Worm (Caenorhabditis elegans) whole organism, young adult: ENCODE results near the gene twk-24.
A peak's percentile ranks its signal among the peaks of the same experiment; 100 is the strongest.

Experiments used
- C17E4.6 ChIP-seq: fragments of 200-800 bp; sonication (Bioruptor generic); IDR thresholded peaks from 2 replicates; pipeline ENCODE4 v1.3.6; 2022; ENCODE audit warnings: missing genetic modification reagents, missing genetic modification characterization, missing compliant biosample characterization
- F39B2.1 ChIP-seq: fragments of 200-800 bp; sonication (Bioruptor generic); IDR thresholded peaks from 2 replicates; pipeline ENCODE4 v1.3.6; 2022; ENCODE audit warnings: missing genetic modification reagents, missing genetic modification characterization, missing compliant biosample characterization
- F49E8.2 ChIP-seq: sonication (generic microtip); optimal IDR thresholded peaks from 3 replicates; lab custom pipeline; 2017; ENCODE audit warnings: missing genetic modification characterization, mild to moderate bottlenecking, missing compliant biosample characterization, antibody characterized with exemption, moderate library complexity; ENCODE audit not compliant: insufficient read depth
- F55B11.4 ChIP-seq: sonication (generic microtip); optimal IDR thresholded peaks from 2 replicates; lab custom pipeline; 2016; ENCODE audit warnings: missing compliant biosample characterization, missing genetic modification characterization, borderline replicate concordance; ENCODE audit not compliant: insufficient read depth
- F57A8.1 ChIP-seq: fragments of 200-800 bp; sonication (Bioruptor generic); optimal IDR thresholded peaks from 2 replicates; lab custom pipeline; 2018; ENCODE audit warnings: mild to moderate bottlenecking, missing genetic modification characterization, moderate library complexity, missing compliant biosample characterization
- Y53F4B.3 ChIP-seq: fragments of 200-800 bp; sonication (Bioruptor generic); IDR thresholded peaks from 2 replicates; pipeline ENCODE4 v1.3.6; 2022; ENCODE audit warnings: missing genetic modification reagents, missing genetic modification characterization, missing compliant biosample characterization
- Y56A3A.18 ChIP-seq: fragments of 200-800 bp; sonication (Bioruptor generic); IDR thresholded peaks from 2 replicates; pipeline ENCODE4 v1.3.6; 2022; ENCODE audit warnings: missing genetic modification reagents, missing genetic modification characterization, missing compliant biosample characterization
- Y95B8A.8 ChIP-seq: fragments of 200-800 bp; sonication (Bioruptor generic); IDR thresholded peaks from 2 replicates; pipeline ENCODE4 v1.3.6; 2022; ENCODE audit warnings: missing genetic modification reagents, missing genetic modification characterization, missing compliant biosample characterization
- ZK185.1 ChIP-seq: sonication (generic microtip); optimal IDR thresholded peaks from 2 replicates; lab custom pipeline; 2016; ENCODE audit warnings: mild to moderate bottlenecking, missing genetic modification characterization, missing compliant biosample characterization; ENCODE audit not compliant: poor library complexity, severe bottlenecking
- aptf-2 ChIP-seq: fragments of 200-800 bp; sonication (Bioruptor generic); conservative IDR thresholded peaks from 2 replicates; pipeline ENCODE4 v1.3.6; 2022; ENCODE audit warnings: missing genetic modification reagents, missing genetic modification characterization, missing compliant biosample characterization
- attf-5 ChIP-seq: fragments of 200-800 bp; sonication (Bioruptor generic); optimal IDR thresholded peaks from 2 replicates; lab custom pipeline; 2018; ENCODE audit warnings: mild to moderate bottlenecking, missing genetic modification characterization, missing compliant biosample characterization
- ccch-3 ChIP-seq: fragments of 200-800 bp; sonication (Bioruptor generic); optimal IDR thresholded peaks from 2 replicates; lab custom pipeline; 2018; ENCODE audit warnings: mild to moderate bottlenecking, missing genetic modification characterization, missing compliant biosample characterization
- cebp-1 ChIP-seq, 2 experiments: fragments of 200-800 bp in 1 of 2; sonication (Bioruptor generic) in 1 of 2; sonication (generic microtip) in 1 of 2; IDR thresholded peaks in 1 of 2; optimal IDR thresholded peaks in 1 of 2; 2 replicates each; pipeline versions ENCODE4 v1.3.6 to Lab custom; 2017 to 2022; ENCODE audit warnings: missing compliant biosample characterization in 2 of 2, missing genetic modification characterization in 2 of 2, mild to moderate bottlenecking in 1 of 2, missing genetic modification reagents in 1 of 2, moderate library complexity in 1 of 2
- ceh-27 ChIP-seq: fragments of 200-800 bp; sonication (Bioruptor generic); optimal IDR thresholded peaks from 2 replicates; lab custom pipeline; 2018; ENCODE audit warnings: mild to moderate bottlenecking, missing genetic modification characterization, moderate library complexity, missing compliant biosample characterization
- die-1 ChIP-seq: sonication (generic microtip); optimal IDR thresholded peaks from 2 replicates; lab custom pipeline; 2016; ENCODE audit warnings: missing genotype, mild to moderate bottlenecking, missing genetic modification characterization, missing compliant biosample characterization
- dox-1 ChIP-seq: fragments of 200-800 bp; sonication (Bioruptor generic); IDR thresholded peaks from 2 replicates; pipeline ENCODE4 v1.3.6; 2022; ENCODE audit warnings: missing genetic modification reagents, missing genetic modification characterization, missing compliant biosample characterization
- egrh-3 ChIP-seq: fragments of 200-800 bp; sonication (Bioruptor generic); IDR thresholded peaks from 2 replicates; pipeline ENCODE4 v1.3.6; 2022; ENCODE audit warnings: missing genetic modification reagents, missing genetic modification characterization, missing compliant biosample characterization
- ets-4 ChIP-seq: fragments of 200-800 bp; sonication (Bioruptor generic); optimal IDR thresholded peaks from 2 replicates; lab custom pipeline; 2018; ENCODE audit warnings: mild to moderate bottlenecking, missing genetic modification characterization, missing compliant biosample characterization
- gei-17 ChIP-seq: fragments of 200-800 bp; sonication (Bioruptor generic); optimal IDR thresholded peaks from 2 replicates; lab custom pipeline; 2018; ENCODE audit warnings: mild to moderate bottlenecking, missing genetic modification characterization, missing compliant biosample characterization
- hlh-12 ChIP-seq: sonication (generic microtip); optimal IDR thresholded peaks from 2 replicates; lab custom pipeline; 2016; ENCODE audit warnings: missing genetic modification characterization, missing compliant biosample characterization
- hmg-1.2 ChIP-seq: fragments of 200-800 bp; sonication (Bioruptor generic); IDR thresholded peaks from 2 replicates; pipeline ENCODE4 v1.3.6; 2022; ENCODE audit warnings: missing genetic modification reagents, missing genetic modification characterization, missing compliant biosample characterization
- let-607 ChIP-seq, 2 experiments: fragments of 200-800 bp in 1 of 2; sonication (Bioruptor generic) in 1 of 2; sonication (generic microtip) in 1 of 2; optimal IDR thresholded peaks; 2 replicates each; lab custom pipeline; 2016 to 2018; ENCODE audit warnings: mild to moderate bottlenecking in 2 of 2, missing compliant biosample characterization in 2 of 2, missing genetic modification characterization in 2 of 2, moderate library complexity in 2 of 2, missing genotype in 1 of 2
- lin-35 ChIP-seq, 3 experiments: fragments of 150-350 bp in 2 of 3; sonication (generic microtip) in 1 of 3; optimal IDR thresholded peaks; 2 replicates each; lab custom pipeline; 2014 to 2018; ENCODE audit warnings: missing biosample characterization in 3 of 3, missing genetic modification characterization in 3 of 3, missing genetic modification reagents in 3 of 3
- lin-40 ChIP-seq: sonication (generic microtip); optimal IDR thresholded peaks from 2 replicates; lab custom pipeline; 2016; ENCODE audit warnings: missing genetic modification characterization, mild to moderate bottlenecking, missing compliant biosample characterization, missing genotype, missing genetic modification reagents
- lin-54 ChIP-seq: fragments of 200-800 bp; sonication (Bioruptor generic); optimal IDR thresholded peaks from 2 replicates; lab custom pipeline; 2018; ENCODE audit warnings: mild to moderate bottlenecking, missing genetic modification characterization, missing compliant biosample characterization
- lir-1 ChIP-seq: fragments of 200-800 bp; sonication (Bioruptor generic); conservative IDR thresholded peaks from 2 replicates; pipeline ENCODE4 v1.3.6; 2022; ENCODE audit warnings: missing genetic modification reagents, missing genetic modification characterization, missing compliant biosample characterization
- madf-3 ChIP-seq: fragments of 200-800 bp; sonication (Bioruptor generic); IDR thresholded peaks from 2 replicates; pipeline ENCODE4 v1.3.6; 2022; ENCODE audit warnings: missing genetic modification reagents, missing genetic modification characterization, missing compliant biosample characterization
- mel-28 ChIP-seq: sonication (generic microtip); optimal IDR thresholded peaks from 2 replicates; lab custom pipeline; 2016; ENCODE audit warnings: borderline replicate concordance, mild to moderate bottlenecking, missing genetic modification characterization, missing compliant biosample characterization
- mes-4 ChIP-seq: sonication (generic microtip); optimal IDR thresholded peaks from 2 replicates; lab custom pipeline; 2016; ENCODE audit warnings: missing genotype, missing genetic modification characterization, missing compliant biosample characterization
- nhr-120 ChIP-seq: fragments of 200-800 bp; sonication (Bioruptor generic); IDR thresholded peaks from 2 replicates; pipeline ENCODE4 v1.3.6; 2022; ENCODE audit warnings: missing genetic modification characterization, missing compliant biosample characterization
- nhr-179 ChIP-seq: sonication (generic microtip); optimal IDR thresholded peaks from 2 replicates; lab custom pipeline; 2016; ENCODE audit warnings: mild to moderate bottlenecking, missing genetic modification characterization, missing compliant biosample characterization
- nhr-80 ChIP-seq: sonication (generic microtip); optimal IDR thresholded peaks from 2 replicates; lab custom pipeline; 2016; ENCODE audit warnings: missing genetic modification characterization, missing compliant biosample characterization
- pbrm-1 ChIP-seq: fragments of 200-800 bp; sonication (Bioruptor generic); IDR thresholded peaks from 2 replicates; pipeline ENCODE4 v1.3.6; 2022; ENCODE audit warnings: missing genetic modification reagents, missing genetic modification characterization, missing compliant biosample characterization
- rcor-1 ChIP-seq: fragments of 200-800 bp; sonication (Bioruptor generic); IDR thresholded peaks from 2 replicates; pipeline ENCODE4 v1.3.6; 2022; ENCODE audit warnings: missing genetic modification reagents, missing genetic modification characterization, missing compliant biosample characterization
- repo-1 ChIP-seq: sonication (generic microtip); optimal IDR thresholded peaks from 2 replicates; lab custom pipeline; 2017; ENCODE audit warnings: mild to moderate bottlenecking, missing genetic modification characterization, missing compliant biosample characterization
- rpc-1 ChIP-seq, 2 experiments: fragments of 150-350 bp in 1 of 2; sonication (generic microtip) in 1 of 2; optimal IDR thresholded peaks; 2 replicates each; lab custom pipeline; 2014 to 2018; ENCODE audit warnings: missing biosample characterization in 1 of 2, missing genetic modification characterization in 1 of 2, missing genetic modification reagents in 1 of 2, missing genotype in 1 of 2
- sea-2 ChIP-seq: fragments of 200-800 bp; sonication (Bioruptor generic); IDR thresholded peaks from 2 replicates; pipeline ENCODE4 v1.3.6; 2022; ENCODE audit warnings: missing genetic modification characterization, missing compliant biosample characterization
- snpc-4 ChIP-seq, 5 experiments: fragments of 150-350 bp in 1 of 5; sonication (generic microtip) in 4 of 5; optimal IDR thresholded peaks; 2 replicates each; lab custom pipeline; 2014 to 2018; ENCODE audit warnings: missing genetic modification characterization in 5 of 5, missing biosample characterization in 3 of 5, antibody characterized with exemption in 2 of 5, mild to moderate bottlenecking in 2 of 5, missing compliant biosample characterization in 2 of 5, missing genotype in 2 of 5, moderate library complexity in 2 of 5, missing genetic modification reagents in 1 of 5
- somi-1 ChIP-seq: fragments of 200-800 bp; sonication (Bioruptor generic); optimal IDR thresholded peaks from 2 replicates; lab custom pipeline; 2018; ENCODE audit warnings: mild to moderate bottlenecking, missing genetic modification characterization, missing compliant biosample characterization
- tbp1 ChIP-seq: fragments of 200-800 bp; sonication (Bioruptor generic); optimal IDR thresholded peaks from 2 replicates; lab custom pipeline; 2018; ENCODE audit warnings: mild to moderate bottlenecking, missing genetic modification characterization, missing compliant biosample characterization
- unc-62 ChIP-seq: fragments of 150-350 bp; optimal IDR thresholded peaks from 2 replicates; lab custom pipeline; 2014; ENCODE audit warnings: missing biosample characterization, missing genetic modification reagents, missing genetic modification characterization
- ztf-18 ChIP-seq: sonication (generic microtip); optimal IDR thresholded peaks from 2 replicates; lab custom pipeline; 2016; ENCODE audit warnings: missing genotype, mild to moderate bottlenecking, missing genetic modification characterization, missing compliant biosample characterization

The twk-24 gene

ce11 chrV:12300780-12301460 is 31.8 kb upstream of the twk-24 start:
- TF ChIP-seq F57A8.1 (GFP tag; lab: Kevin White, UChicago) (no peak), pbrm-1 (GFP tag; lab: Robert Waterston, UW) (0 out of 2 replicates have a peak, but pooled peaks have one; percentile 20), tbp1 (GFP tag; lab: Kevin White, UChicago) (no peak), somi-1 (GFP tag; lab: Kevin White, UChicago) (peak; percentile 12), rcor-1 (GFP tag; lab: Robert Waterston, UW) (no peak)
- TF ChIP-seq, all 124 proteins: peak for 2

- no peak for TF ChIP-seq cebp-1 (GFP tag; IDR thresholded peaks at IDR 0.05; lab: Robert Waterston, UW)
- peak; percentile 56 for TF ChIP-seq cebp-1 (tag; optimal IDR thresholded peaks at IDR 0.05; lab: Kevin White, UChicago)
- TF ChIP-seq pbrm-1 (GFP tag; lab: Robert Waterston, UW), result no peak
- TF ChIP-seq attf-5 (GFP tag; lab: Kevin White, UChicago), result peak; percentile 48
- TF ChIP-seq F55B11.4 (tag; lab: Kevin White, UChicago), result no peak
- TF ChIP-seq F49E8.2, result no peak
- TF ChIP-seq ccch-3 (GFP tag; lab: Kevin White, UChicago), result no peak
- TF ChIP-seq gei-17 (GFP tag; lab: Kevin White, UChicago), result no peak
- no peak for TF ChIP-seq nhr-120 (GFP tag; lab: Robert Waterston, UW)
- TF ChIP-seq snpc-4 (GFP tag; optimal IDR thresholded peaks at IDR 0.05; lab: Kevin White, UChicago), result no peak
- TF ChIP-seq snpc-4 (tag; optimal IDR thresholded peaks at IDR 0.05; lab: Kevin White, UChicago), result peak in 1 of 4 experiments; percentile 29
- no peak for TF ChIP-seq mes-4 (tag; lab: Kevin White, UChicago)
- peak; percentile 59 for TF ChIP-seq nhr-80 (tag; lab: Kevin White, UChicago)
- TF ChIP-seq lin-35 (GFP tag; optimal IDR thresholded peaks at IDR 0.05; lab: Kevin White, UChicago), result no peak
- peak; percentile 49 for TF ChIP-seq lin-40 (tag; lab: Kevin White, UChicago)
- TF ChIP-seq tbp1 (GFP tag; lab: Kevin White, UChicago), result peak; percentile 20
- peak; percentile 12 for TF ChIP-seq lin-54 (GFP tag; lab: Kevin White, UChicago)
- peak; percentile 9 for TF ChIP-seq ztf-18 (tag; lab: Kevin White, UChicago)
- TF ChIP-seq ets-4 (GFP tag; lab: Kevin White, UChicago), result no peak
- peak in 1 of 2 experiments; percentile 14 for TF ChIP-seq let-607 (tag; optimal IDR thresholded peaks at IDR 0.05; lab: Kevin White, UChicago)
- TF ChIP-seq hlh-12, result no peak
- TF ChIP-seq mel-28 (tag; lab: Kevin White, UChicago), result no peak
- no peak for TF ChIP-seq aptf-2 (GFP tag; lab: Robert Waterston, UW)
- no peak for TF ChIP-seq rpc-1 (optimal IDR thresholded peaks at IDR 0.05; lab: Kevin White, UChicago)
- no peak for TF ChIP-seq rpc-1 (tag; optimal IDR thresholded peaks at IDR 0.05; lab: Kevin White, UChicago)
- peak; percentile 34 for TF ChIP-seq ceh-27
- TF ChIP-seq F39B2.1 (GFP tag; lab: Robert Waterston, UW), result no peak
- TF ChIP-seq repo-1 (tag; lab: Kevin White, UChicago), result peak; percentile 15
- TF ChIP-seq sea-2 (GFP tag; lab: Robert Waterston, UW), result no peak
- TF ChIP-seq somi-1 (GFP tag; lab: Kevin White, UChicago), result peak; percentile 50
- TF ChIP-seq hmg-1.2 (GFP tag; lab: Robert Waterston, UW), result peak; percentile 66; the same call in 1 of the 2 replicates
- TF ChIP-seq C17E4.6 (GFP tag; lab: Robert Waterston, UW), result no peak
- TF ChIP-seq ZK185.1 (tag; lab: Kevin White, UChicago), result peak; percentile 43
- TF ChIP-seq Y53F4B.3 (GFP tag; lab: Robert Waterston, UW), result no peak
- TF ChIP-seq dox-1 (GFP tag; lab: Robert Waterston, UW), result peak; percentile 35; the same call in 1 of the 2 replicates
- TF ChIP-seq egrh-3 (GFP tag; lab: Robert Waterston, UW), result no peak
- no peak for TF ChIP-seq die-1 (tag; lab: Kevin White, UChicago)
- TF ChIP-seq Y56A3A.18, result 0 out of 2 replicates have a peak, but pooled peaks have one; percentile 64
- no peak for TF ChIP-seq Y95B8A.8
- TF ChIP-seq lir-1 (GFP tag; lab: Robert Waterston, UW), result no peak
- TF ChIP-seq madf-3, result no peak
- TF ChIP-seq unc-62 (GFP tag; lab: Kevin White, UChicago), result peak; percentile 46
- no peak for TF ChIP-seq nhr-179 (tag; lab: Kevin White, UChicago)
Measured at ce11 chrV:12300166-12300565, 31.0 kb upstream of the twk-24 start.
